Fruit fly (Drosophila melanogaster) whole organism, embryonic: ENCODE results near the gene shd.

Experiments used
- CG10147 ChIP-seq: fragments of 200-800 bp; sonication (Bioruptor generic); optimal IDR thresholded peaks from 2 replicates; lab custom pipeline; 2019; ENCODE audit warnings: missing biosample characterization, mild to moderate bottlenecking, missing genetic modification characterization, moderate library complexity
- CG10267 ChIP-seq: fragments of 200-800 bp; sonication (Bioruptor generic); optimal IDR thresholded peaks from 2 replicates; lab custom pipeline; 2018; ENCODE audit warnings: missing biosample characterization, mild to moderate bottlenecking, missing genetic modification characterization, moderate library complexity
- CG11504 ChIP-seq: fragments of 200-800 bp; sonication (Bioruptor generic); optimal IDR thresholded peaks from 3 replicates; lab custom pipeline; 2019; ENCODE audit warnings: missing biosample characterization, mild to moderate bottlenecking, missing genetic modification characterization, moderate library complexity
- CG1233 ChIP-seq: fragments of 200-800 bp; sonication (Bioruptor generic); optimal IDR thresholded peaks from 4 replicates; lab custom pipeline; 2018; ENCODE audit warnings: missing biosample characterization, mild to moderate bottlenecking, missing genetic modification characterization
- CG14860 ChIP-seq: fragments of 200-800 bp; sonication (Bioruptor generic); IDR thresholded peaks from 3 replicates; pipeline ENCODE4 v1.3.6; 2022; ENCODE audit warnings: missing biosample characterization, missing genetic modification characterization; ENCODE audit not compliant: partially characterized antibody
- CG15696 ChIP-seq: fragments of 200-800 bp; sonication (Bioruptor generic); optimal IDR thresholded peaks from 2 replicates; lab custom pipeline; 2019; ENCODE audit warnings: missing biosample characterization, mild to moderate bottlenecking, missing genetic modification characterization, moderate library complexity
- CG16815 ChIP-seq: fragments of 200-800 bp; sonication (Bioruptor generic); optimal IDR thresholded peaks from 3 replicates; lab custom pipeline; 2017; ENCODE audit warnings: missing biosample characterization, mild to moderate bottlenecking, missing genetic modification characterization
- CG17912 ChIP-seq: fragments of 200-800 bp; sonication (Bioruptor generic); optimal IDR thresholded peaks from 2 replicates; lab custom pipeline; 2018; ENCODE audit warnings: missing biosample characterization, mild to moderate bottlenecking, missing genetic modification characterization
- CG18476 ChIP-seq: fragments of 200-800 bp; sonication (Bioruptor generic); optimal IDR thresholded peaks from 2 replicates; lab custom pipeline; 2016; ENCODE audit warnings: missing biosample characterization, mild to moderate bottlenecking, missing genetic modification characterization
- CG2116 ChIP-seq: fragments of 200-800 bp; sonication (Bioruptor generic); optimal IDR thresholded peaks from 3 replicates; lab custom pipeline; 2018; ENCODE audit warnings: missing biosample characterization, mild to moderate bottlenecking, missing genetic modification characterization
- CG30431 ChIP-seq: fragments of 200-800 bp; sonication (Bioruptor generic); optimal IDR thresholded peaks from 2 replicates; lab custom pipeline; 2017; ENCODE audit warnings: missing biosample characterization, missing genetic modification characterization
- CG31365 ChIP-seq: fragments of 200-800 bp; sonication (Bioruptor generic); optimal IDR thresholded peaks from 2 replicates; lab custom pipeline; 2018; ENCODE audit warnings: missing biosample characterization, mild to moderate bottlenecking, missing genetic modification characterization
- CG31441 ChIP-seq: fragments of 200-800 bp; sonication (Bioruptor generic); IDR thresholded peaks from 2 replicates; pipeline ENCODE4 v1.3.6; 2022; ENCODE audit warnings: missing biosample characterization, missing genetic modification characterization
- CG32532 ChIP-seq: fragments of 200-800 bp; sonication (Bioruptor generic); IDR thresholded peaks from 2 replicates; pipeline ENCODE4 v1.3.6; 2022; ENCODE audit warnings: missing biosample characterization, missing genetic modification characterization
- CG33557 ChIP-seq: fragments of 200-800 bp; sonication (Bioruptor generic); optimal IDR thresholded peaks from 2 replicates; lab custom pipeline; 2019; ENCODE audit warnings: missing biosample characterization, mild to moderate bottlenecking, missing genetic modification characterization, moderate library complexity
- CG4404 ChIP-seq: fragments of 200-800 bp; sonication (Bioruptor generic); IDR thresholded peaks from 2 replicates; pipeline ENCODE4 v1.3.6; 2022; ENCODE audit warnings: missing biosample characterization, missing genetic modification characterization
- CG4707 ChIP-seq: fragments of 200-800 bp; sonication (Bioruptor generic); optimal IDR thresholded peaks from 2 replicates; lab custom pipeline; 2018; ENCODE audit warnings: missing biosample characterization, mild to moderate bottlenecking, missing genetic modification characterization, moderate library complexity
- CG6175 ChIP-seq: fragments of 200-800 bp; sonication (Bioruptor generic); IDR thresholded peaks from 3 replicates; pipeline ENCODE4 v1.3.6; 2022; ENCODE audit warnings: missing biosample characterization, missing genetic modification characterization
- CG6791 ChIP-seq: fragments of 200-800 bp; sonication (Bioruptor generic); IDR thresholded peaks from 3 replicates; pipeline ENCODE4 v1.3.6; 2022; ENCODE audit warnings: missing biosample characterization, missing genetic modification characterization; ENCODE audit not compliant: partially characterized antibody
- CG7357 ChIP-seq: fragments of 200-800 bp; sonication (Bioruptor generic); IDR thresholded peaks from 3 replicates; pipeline ENCODE4 v1.3.6; 2022; ENCODE audit warnings: missing biosample characterization, missing genetic modification characterization
- CG8388 ChIP-seq: fragments of 200-800 bp; sonication (Bioruptor generic); optimal IDR thresholded peaks from 2 replicates; lab custom pipeline; 2019; ENCODE audit warnings: missing biosample characterization, mild to moderate bottlenecking, missing genetic modification characterization, moderate library complexity
- CG9817 ChIP-seq: fragments of 200-800 bp; sonication (Bioruptor generic); optimal IDR thresholded peaks from 2 replicates; lab custom pipeline; 2018; ENCODE audit warnings: missing biosample characterization, mild to moderate bottlenecking, missing genetic modification characterization, moderate library complexity
- CG9932 ChIP-seq: fragments of 200-800 bp; sonication (Bioruptor generic); IDR thresholded peaks from 2 replicates; pipeline ENCODE4 v1.3.6; 2022; ENCODE audit warnings: missing biosample characterization, missing genetic modification characterization
- CrebB ChIP-seq: fragments of 200-800 bp; sonication (Bioruptor generic); optimal IDR thresholded peaks from 3 replicates; lab custom pipeline; 2018; ENCODE audit warnings: missing biosample characterization, mild to moderate bottlenecking, missing genetic modification characterization
- Dip3 ChIP-seq: fragments of 200-800 bp; sonication (Bioruptor generic); optimal IDR thresholded peaks from 3 replicates; lab custom pipeline; 2016; ENCODE audit warnings: missing biosample characterization, missing genetic modification characterization
- Dp ChIP-seq: fragments of 200-800 bp; sonication (Bioruptor generic); optimal IDR thresholded peaks from 2 replicates; lab custom pipeline; 2018; ENCODE audit warnings: missing biosample characterization, mild to moderate bottlenecking, missing genetic modification characterization, moderate library complexity
- HHEX ChIP-seq: fragments of 200-800 bp; sonication (Bioruptor generic); optimal IDR thresholded peaks from 3 replicates; lab custom pipeline; 2017; ENCODE audit warnings: missing biosample characterization, mild to moderate bottlenecking, missing genetic modification characterization, missing genetic modification reagents
- Hand ChIP-seq: fragments of 200-800 bp; sonication (Bioruptor generic); optimal IDR thresholded peaks from 2 replicates; lab custom pipeline; 2017; ENCODE audit warnings: mild to moderate bottlenecking, missing biosample characterization, missing genetic modification reagents, missing genetic modification characterization
- HmgD ChIP-seq: fragments of 200-800 bp; sonication (Bioruptor generic); optimal IDR thresholded peaks from 3 replicates; lab custom pipeline; 2016; ENCODE audit warnings: missing biosample characterization, missing genetic modification characterization
- Hr39 ChIP-seq: fragments of >200 bp; optimal IDR thresholded peaks from 2 replicates; lab custom pipeline; 2017
- Hr51 ChIP-seq, 2 experiments: fragments of 200-800 bp; sonication (Bioruptor generic); optimal IDR thresholded peaks; 2 replicates in 1 of 2; 3 replicates in 1 of 2; lab custom pipeline; 2016 to 2018; ENCODE audit warnings: missing biosample characterization in 2 of 2, missing genetic modification characterization in 2 of 2, mild to moderate bottlenecking in 1 of 2, moderate library complexity in 1 of 2
- MBD-R2 ChIP-seq: fragments of 200-800 bp; sonication (Bioruptor generic); IDR thresholded peaks from 2 replicates; pipeline ENCODE4 v1.3.6; 2022; ENCODE audit warnings: missing biosample characterization, missing genetic modification characterization
- PHDP ChIP-seq: fragments of 200-800 bp; sonication (Bioruptor generic); optimal IDR thresholded peaks from 3 replicates; lab custom pipeline; 2018; ENCODE audit warnings: missing biosample characterization, mild to moderate bottlenecking, missing genetic modification characterization, moderate library complexity
- Taf1 ChIP-seq: fragments of 200-800 bp; sonication (Bioruptor generic); IDR thresholded peaks from 2 replicates; pipeline ENCODE4 v1.3.6; 2022; ENCODE audit warnings: missing biosample characterization, missing genetic modification characterization
- ab ChIP-seq: fragments of 200-800 bp; sonication (Bioruptor generic); optimal IDR thresholded peaks from 2 replicates; lab custom pipeline; 2016; ENCODE audit warnings: missing biosample characterization, missing genetic modification characterization
- bsh ChIP-seq, 2 experiments: fragments of 200-800 bp; sonication (Bioruptor generic); optimal IDR thresholded peaks; 2 replicates each; lab custom pipeline; 2017 to 2018; ENCODE audit warnings: mild to moderate bottlenecking in 2 of 2, missing biosample characterization in 2 of 2, missing genetic modification characterization in 2 of 2, moderate library complexity in 1 of 2
- cas ChIP-seq: fragments of 200-800 bp; sonication (Bioruptor generic); IDR thresholded peaks from 2 replicates; pipeline ENCODE4 v1.3.6; 2022; ENCODE audit warnings: missing biosample characterization, missing genetic modification characterization
- cwo ChIP-seq: fragments of 200-800 bp; sonication (Bioruptor generic); optimal IDR thresholded peaks from 3 replicates; lab custom pipeline; 2017; ENCODE audit warnings: missing biosample characterization, missing genetic modification characterization, mild to moderate bottlenecking, moderate library complexity, missing genetic modification reagents
- dmrt99B ChIP-seq: fragments of 200-800 bp; sonication (Bioruptor generic); optimal IDR thresholded peaks from 2 replicates; lab custom pipeline; 2018; ENCODE audit warnings: missing biosample characterization, mild to moderate bottlenecking, missing genetic modification characterization, moderate library complexity
- dpn ChIP-seq, 2 experiments: fragments of 200-800 bp; sonication (Bioruptor generic); optimal IDR thresholded peaks; 3 replicates each; lab custom pipeline; 2016; ENCODE audit warnings: missing biosample characterization in 2 of 2, missing genetic modification characterization in 2 of 2
- esg ChIP-seq: fragments of 200-800 bp; sonication (Bioruptor generic); conservative IDR thresholded peaks from 2 replicates; pipeline ENCODE4 v1.3.6; 2022; ENCODE audit warnings: missing biosample characterization, missing genetic modification characterization
- exex ChIP-seq: fragments of 200-800 bp; sonication (Bioruptor generic); optimal IDR thresholded peaks from 4 replicates; lab custom pipeline; 2018; ENCODE audit warnings: missing biosample characterization, mild to moderate bottlenecking, missing genetic modification characterization, moderate library complexity
- gcm2 ChIP-seq: fragments of 200-800 bp; sonication (Bioruptor generic); optimal IDR thresholded peaks from 2 replicates; lab custom pipeline; 2016; ENCODE audit warnings: missing biosample characterization, missing genetic modification characterization
- gsb ChIP-seq: fragments of 200-800 bp; sonication (Bioruptor generic); IDR thresholded peaks from 2 replicates; pipeline ENCODE4 v1.3.6; 2022; ENCODE audit warnings: missing biosample characterization, missing genetic modification characterization
- lilli ChIP-seq: fragments of 200-800 bp; sonication (Bioruptor generic); optimal IDR thresholded peaks from 3 replicates; lab custom pipeline; 2016; ENCODE audit warnings: missing biosample characterization, missing genetic modification characterization
- pfk ChIP-seq: fragments of 200-800 bp; sonication (Bioruptor generic); optimal IDR thresholded peaks from 2 replicates; lab custom pipeline; 2018; ENCODE audit warnings: missing biosample characterization, mild to moderate bottlenecking, missing genetic modification characterization, moderate library complexity
- row ChIP-seq: fragments of 200-800 bp; sonication (Bioruptor generic); IDR thresholded peaks from 3 replicates; pipeline ENCODE4 v1.3.6; 2022; ENCODE audit warnings: missing biosample characterization, missing genetic modification characterization
- seq ChIP-seq: fragments of 200-800 bp; sonication (Bioruptor generic); IDR thresholded peaks from 2 replicates; pipeline ENCODE4 v1.3.6; 2022; ENCODE audit warnings: missing biosample characterization, missing genetic modification characterization
- shn ChIP-seq: fragments of 200-800 bp; sonication (Bioruptor generic); optimal IDR thresholded peaks from 3 replicates; lab custom pipeline; 2016; ENCODE audit warnings: missing biosample characterization, missing genetic modification characterization
- tio ChIP-seq: fragments of 200-800 bp; sonication (Bioruptor generic); optimal IDR thresholded peaks from 2 replicates; lab custom pipeline; 2017; ENCODE audit warnings: missing biosample characterization, missing genetic modification characterization, inconsistent platforms

Gene shd

dm6 chr3L:14652554-14652953, 38.3 kb downstream of the shd start (continued):
- TF ChIP-seq CG10147 (GFP tag; lab: Kevin White, UChicago), result peak; percentile 63
- no peak for TF ChIP-seq CG17912 (GFP tag; lab: Kevin White, UChicago)
- TF ChIP-seq CG18476 (GFP tag; lab: Kevin White, UChicago), result peak; percentile 69
- TF ChIP-seq Hand, result no peak
- peak; percentile 64 for TF ChIP-seq dmrt99B (tag; lab: Kevin White, UChicago)
- peak; percentile 51 for TF ChIP-seq esg (GFP tag; lab: Robert Waterston, UW)
- TF ChIP-seq cwo (GFP tag; lab: Kevin White, UChicago), result peak; percentile 49
- TF ChIP-seq CG9817 (tag; lab: Kevin White, UChicago), result peak; percentile 5
- no peak for TF ChIP-seq gsb (GFP tag; lab: Robert Waterston, UW)
- peak; percentile 57 for TF ChIP-seq CG30431 (GFP tag; lab: Kevin White, UChicago)
- peak; percentile 9 for TF ChIP-seq shn (GFP tag; lab: Kevin White, UChicago)
- TF ChIP-seq CG8388 (GFP tag; lab: Kevin White, UChicago), result peak; percentile 87
- peak; percentile 6 for TF ChIP-seq CG2116 (GFP tag; lab: Kevin White, UChicago)
- peak; percentile 66 for TF ChIP-seq tio (GFP tag; lab: Kevin White, UChicago)
- peak; percentile 53 for TF ChIP-seq gcm2
- TF ChIP-seq CG31365 (tag; lab: Kevin White, UChicago), result no peak
- TF ChIP-seq CG10267 (tag; lab: Kevin White, UChicago), result peak; percentile 87
- TF ChIP-seq Dip3 (GFP tag; lab: Kevin White, UChicago), result peak; percentile 25
- TF ChIP-seq CrebB, result peak; percentile 29
- no peak for TF ChIP-seq CG6175 (GFP tag; lab: Robert Waterston, UW)
- TF ChIP-seq CG4404 (GFP tag; lab: Robert Waterston, UW), result peak; percentile 54
- TF ChIP-seq cas (GFP tag; lab: Robert Waterston, UW), result 0 out of 2 replicates have a peak, but pooled peaks have one; percentile 22
- peak; percentile 53 for TF ChIP-seq CG15696 (tag; lab: Kevin White, UChicago)
- no peak for TF ChIP-seq CG9932 (GFP tag; lab: Robert Waterston, UW)
- TF ChIP-seq CG11504, result peak; percentile 76
- TF ChIP-seq CG14860, result no peak
- TF ChIP-seq CG1233 (GFP tag; lab: Kevin White, UChicago), result peak; percentile 70
- TF ChIP-seq Dp (GFP tag; lab: Kevin White, UChicago), result no peak
- TF ChIP-seq HmgD (GFP tag; lab: Kevin White, UChicago), result no peak
- no peak for TF ChIP-seq Taf1 (GFP tag; lab: Robert Waterston, UW)
- TF ChIP-seq pfk (GFP tag; lab: Kevin White, UChicago), result no peak
- TF ChIP-seq seq (GFP tag; lab: Robert Waterston, UW), result no peak
- TF ChIP-seq Hr51 (GFP tag; optimal IDR thresholded peaks at IDR 0.05; lab: Kevin White, UChicago), result peak; percentile 3 to 52
- TF ChIP-seq Hr39 (lab: Kevin White, UChicago), result no peak
- TF ChIP-seq CG16815 (GFP tag; lab: Kevin White, UChicago), result peak; percentile 74
- TF ChIP-seq CG32532 (GFP tag; lab: Robert Waterston, UW), result no peak
- 0 out of 2 replicates have a peak, but pooled peaks have one; percentile 16 for TF ChIP-seq MBD-R2
- peak; percentile 60 for TF ChIP-seq HHEX (GFP tag; lab: Kevin White, UChicago)
- peak; percentile 69 to 74 for TF ChIP-seq dpn (GFP tag; optimal IDR thresholded peaks at IDR 0.05; lab: Kevin White, UChicago)
- TF ChIP-seq bsh (GFP tag; optimal IDR thresholded peaks at IDR 0.05; lab: Kevin White, UChicago), result peak; percentile 93 to 98
- no peak for TF ChIP-seq exex (tag; lab: Kevin White, UChicago)
- peak; percentile 68 for TF ChIP-seq CG4707 (GFP tag; lab: Kevin White, UChicago)
- peak; percentile 87 for TF ChIP-seq CG31441 (GFP tag; lab: Robert Waterston, UW)
- TF ChIP-seq PHDP, result peak; percentile 85
- no peak for TF ChIP-seq CG6791 (GFP tag; lab: Robert Waterston, UW)
- TF ChIP-seq CG7357 (GFP tag; lab: Robert Waterston, UW), result peak; percentile 50; the same call in 1 of the 3 replicates
- peak; percentile 90 for TF ChIP-seq CG33557 (GFP tag; lab: Kevin White, UChicago)
- peak; percentile 20 for TF ChIP-seq ab (GFP tag; lab: Kevin White, UChicago)
- TF ChIP-seq row (GFP tag; lab: Robert Waterston, UW), result peak; percentile 77
- TF ChIP-seq lilli, result peak; percentile 65
